Worm (Caenorhabditis elegans) whole organism, late embryonic: ENCODE measurements around the gene ZK250.14.

Experiments
- K09A11.1 ChIP-seq: sonication (generic microtip); optimal IDR thresholded peaks from 2 replicates; lab custom pipeline; 2017; ENCODE audit warnings: antibody characterized with exemption, mild to moderate bottlenecking, missing genetic modification characterization, missing compliant biosample characterization; ENCODE audit not compliant: insufficient read depth
- T23F11.4 ChIP-seq: fragments of 200-800 bp; sonication (Bioruptor generic); optimal IDR thresholded peaks from 2 replicates; lab custom pipeline; 2018; ENCODE audit warnings: mild to moderate bottlenecking, missing genetic modification characterization, missing compliant biosample characterization
- ahr-1 ChIP-seq: sonication (generic microtip); optimal IDR thresholded peaks from 2 replicates; lab custom pipeline; 2016; ENCODE audit warnings: missing genetic modification characterization, missing compliant biosample characterization
- ama-1 ChIP-seq: fragments of 150-350 bp; optimal IDR thresholded peaks from 2 replicates; lab custom pipeline; 2014
- ceh-18 ChIP-seq: sonication (generic microtip); optimal IDR thresholded peaks from 2 replicates; lab custom pipeline; 2016; ENCODE audit warnings: missing genetic modification characterization, missing compliant biosample characterization
- ceh-19 ChIP-seq: fragments of 200-800 bp; sonication (Bioruptor generic); optimal IDR thresholded peaks from 2 replicates; lab custom pipeline; 2018; ENCODE audit warnings: mild to moderate bottlenecking, missing genetic modification characterization, missing compliant biosample characterization
- ceh-2 ChIP-seq: sonication (generic microtip); optimal IDR thresholded peaks from 2 replicates; lab custom pipeline; 2016; ENCODE audit warnings: missing genotype, missing genetic modification characterization, missing compliant biosample characterization
- ceh-24 ChIP-seq: sonication (generic microtip); optimal IDR thresholded peaks from 2 replicates; lab custom pipeline; 2016; ENCODE audit warnings: mild to moderate bottlenecking, missing genetic modification characterization, missing compliant biosample characterization
- ceh-30 ChIP-seq: fragments of 150-350 bp; optimal IDR thresholded peaks from 2 replicates; lab custom pipeline; 2014; ENCODE audit warnings: missing biosample characterization, missing genetic modification characterization
- ceh-34 ChIP-seq: sonication (generic microtip); optimal IDR thresholded peaks from 2 replicates; lab custom pipeline; 2016; ENCODE audit warnings: mild to moderate bottlenecking, missing genetic modification characterization, missing compliant biosample characterization
- ceh-45 ChIP-seq: fragments of 200-800 bp; sonication (Bioruptor generic); IDR thresholded peaks from 2 replicates; pipeline ENCODE4 v1.3.6; 2022; ENCODE audit warnings: missing genetic modification reagents, missing genetic modification characterization, missing compliant biosample characterization
- ceh-48 ChIP-seq: sonication (generic microtip); optimal IDR thresholded peaks from 2 replicates; lab custom pipeline; 2016; ENCODE audit warnings: missing genetic modification characterization, inconsistent platforms, missing compliant biosample characterization
- ceh-6 ChIP-seq: fragments of 200-800 bp; sonication (Bioruptor generic); optimal IDR thresholded peaks from 2 replicates; lab custom pipeline; 2018; ENCODE audit warnings: mild to moderate bottlenecking, missing genetic modification characterization, missing compliant biosample characterization
- ceh-9 ChIP-seq: sonication (generic microtip); optimal IDR thresholded peaks from 2 replicates; lab custom pipeline; 2016; ENCODE audit warnings: mild to moderate bottlenecking, missing genetic modification characterization, inconsistent platforms, missing compliant biosample characterization
- che-1 ChIP-seq: sonication (generic microtip); optimal IDR thresholded peaks from 2 replicates; lab custom pipeline; 2016; ENCODE audit warnings: mild to moderate bottlenecking, missing genetic modification characterization, missing compliant biosample characterization
- dve-1 ChIP-seq: sonication (generic microtip); optimal IDR thresholded peaks from 2 replicates; lab custom pipeline; 2017; ENCODE audit warnings: antibody characterized with exemption, mild to moderate bottlenecking, missing genetic modification characterization, missing compliant biosample characterization
- elt-2 ChIP-seq: sonication (generic microtip); optimal IDR thresholded peaks from 2 replicates; lab custom pipeline; 2016; ENCODE audit warnings: missing genetic modification reagents, missing genetic modification characterization, missing compliant biosample characterization
- fkh-10 ChIP-seq: fragments of 150-350 bp; optimal IDR thresholded peaks from 2 replicates; lab custom pipeline; 2014; ENCODE audit warnings: missing biosample characterization, missing genetic modification reagents, missing genetic modification characterization
- gmeb-2 ChIP-seq: sonication (generic microtip); optimal IDR thresholded peaks from 2 replicates; lab custom pipeline; 2016; ENCODE audit warnings: missing genetic modification characterization, inconsistent platforms, missing compliant biosample characterization
- hlh-13 ChIP-seq: fragments of 200-800 bp; sonication (Bioruptor generic); optimal IDR thresholded peaks from 2 replicates; lab custom pipeline; 2018; ENCODE audit warnings: mild to moderate bottlenecking, missing genetic modification characterization, missing compliant biosample characterization
- hlh-15 ChIP-seq: sonication (generic microtip); optimal IDR thresholded peaks from 2 replicates; lab custom pipeline; 2016; ENCODE audit warnings: missing genetic modification characterization, missing compliant biosample characterization
- hlh-30 ChIP-seq: sonication (generic microtip); optimal IDR thresholded peaks from 2 replicates; lab custom pipeline; 2017; ENCODE audit warnings: antibody characterized with exemption, missing genetic modification characterization, missing compliant biosample characterization; ENCODE audit not compliant: insufficient read depth
- hlh-6 ChIP-seq: sonication (generic microtip); optimal IDR thresholded peaks from 2 replicates; lab custom pipeline; 2016; ENCODE audit warnings: missing genotype, missing genetic modification characterization, missing compliant biosample characterization
- hlh-8 ChIP-seq: sonication (generic microtip); optimal IDR thresholded peaks from 2 replicates; lab custom pipeline; 2016; ENCODE audit warnings: missing genotype, missing genetic modification characterization, missing compliant biosample characterization
- madf-2 ChIP-seq: sonication (generic microtip); optimal IDR thresholded peaks from 2 replicates; lab custom pipeline; 2017; ENCODE audit warnings: missing genetic modification characterization, missing compliant biosample characterization
- nfya-1 ChIP-seq: sonication (generic microtip); optimal IDR thresholded peaks from 2 replicates; lab custom pipeline; 2017; ENCODE audit warnings: missing genetic modification characterization, mild to moderate bottlenecking, missing compliant biosample characterization, antibody characterized with exemption, moderate library complexity
- nhr-11 ChIP-seq: fragments of 150-350 bp; optimal IDR thresholded peaks from 2 replicates; lab custom pipeline; 2014; ENCODE audit warnings: missing biosample characterization, missing genetic modification characterization
- pat-9 ChIP-seq: fragments of 200-800 bp; sonication (Bioruptor generic); optimal IDR thresholded peaks from 2 replicates; lab custom pipeline; 2018; ENCODE audit warnings: mild to moderate bottlenecking, missing genetic modification characterization, moderate library complexity, missing compliant biosample characterization
- pax-1 ChIP-seq: fragments of 150-350 bp; optimal IDR thresholded peaks from 2 replicates; lab custom pipeline; 2014; ENCODE audit warnings: missing biosample characterization, missing genetic modification characterization
- pha-4 ChIP-seq: fragments of 150-350 bp; optimal IDR thresholded peaks from 2 replicates; lab custom pipeline; 2018; ENCODE audit warnings: missing biosample characterization, missing genetic modification reagents, missing genetic modification characterization
- pros-1 ChIP-seq: fragments of 150-350 bp; optimal IDR thresholded peaks from 2 replicates; lab custom pipeline; 2014; ENCODE audit warnings: missing biosample characterization, missing genetic modification reagents, missing genetic modification characterization
- ref-2 ChIP-seq: sonication (generic microtip); optimal IDR thresholded peaks from 2 replicates; lab custom pipeline; 2016; ENCODE audit warnings: missing genetic modification characterization, missing compliant biosample characterization
- rnt-1 ChIP-seq: sonication (generic microtip); optimal IDR thresholded peaks from 2 replicates; lab custom pipeline; 2016; ENCODE audit warnings: missing genetic modification characterization, missing compliant biosample characterization
- sdc-2 ChIP-seq: sonication (generic microtip); optimal IDR thresholded peaks from 2 replicates; lab custom pipeline; 2016; ENCODE audit warnings: missing genotype, missing genetic modification characterization, missing compliant biosample characterization
- sox-2 ChIP-seq: fragments of 200-800 bp; sonication (Bioruptor generic); IDR thresholded peaks from 2 replicates; pipeline ENCODE4 v1.3.6; 2022; ENCODE audit warnings: missing genetic modification reagents, missing genetic modification characterization, missing compliant biosample characterization
- syd-9 ChIP-seq: sonication (generic microtip); optimal IDR thresholded peaks from 2 replicates; lab custom pipeline; 2016; ENCODE audit warnings: mild to moderate bottlenecking, missing genetic modification characterization, moderate library complexity, missing compliant biosample characterization
- tbx-2 ChIP-seq: sonication (generic microtip); optimal IDR thresholded peaks from 2 replicates; lab custom pipeline; 2016; ENCODE audit warnings: missing genetic modification characterization, missing compliant biosample characterization
- unc-3 ChIP-seq, 2 experiments: fragments of 200-800 bp in 1 of 2; sonication (Bioruptor generic) in 1 of 2; sonication (generic microtip) in 1 of 2; conservative IDR thresholded peaks in 1 of 2; optimal IDR thresholded peaks in 1 of 2; 2 replicates each; pipeline versions ENCODE4 v1.3.6 to Lab custom; 2016 to 2022; ENCODE audit warnings: missing compliant biosample characterization in 2 of 2, missing genetic modification characterization in 2 of 2, missing genetic modification reagents in 1 of 2
- unc-86 ChIP-seq: sonication (generic microtip); optimal IDR thresholded peaks from 2 replicates; lab custom pipeline; 2016; ENCODE audit warnings: missing genetic modification characterization, missing compliant biosample characterization
- zip-5 ChIP-seq: sonication (generic microtip); optimal IDR thresholded peaks from 2 replicates; lab custom pipeline; 2016; ENCODE audit warnings: missing genetic modification characterization, missing compliant biosample characterization

ZK250.14 gene

DNA sequence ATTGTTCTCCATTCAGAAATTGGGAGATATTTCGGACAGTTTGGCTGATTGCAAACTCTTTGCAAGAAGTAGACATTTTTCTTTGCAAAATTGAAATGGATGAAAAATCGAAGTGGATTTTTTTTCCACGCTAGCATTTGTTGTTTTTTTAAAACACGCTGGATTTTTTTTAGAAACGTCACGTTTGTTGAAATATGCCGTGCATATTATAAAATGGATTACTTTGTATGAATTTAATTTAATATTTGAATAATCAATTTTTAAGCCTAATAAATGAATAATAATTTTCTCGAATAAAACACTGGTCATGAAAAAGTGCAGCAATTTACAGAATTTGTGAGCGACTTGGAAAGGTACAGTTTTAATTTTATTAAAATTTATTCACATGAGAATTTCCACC lies at the start of gene ZK250.14:
Gene ZK250.14, minus strand, starts transcription at position 101 of the 400 bp plus-strand sequence.
- TF ChIP-seq hlh-15 (no peak), ref-2 (no peak), unc-3 (GFP tag; conservative IDR thresholded peaks at IDR 0.05; lab: Robert Waterston, UW) (no peak), unc-3 (tag; optimal IDR thresholded peaks at IDR 0.05; lab: Kevin White, UChicago) (no peak), hlh-30 (tag; lab: Kevin White, UChicago) (no peak), ceh-45 (GFP tag; lab: Robert Waterston, UW) (no peak), sox-2 (GFP tag; lab: Robert Waterston, UW) (no peak), ceh-6 (no peak), ceh-48 (tag; lab: Kevin White, UChicago) (no peak), pha-4 (tag; lab: Kevin White, UChicago) (no peak), hlh-6 (tag; lab: Kevin White, UChicago) (no peak), dve-1 (tag; lab: Kevin White, UChicago) (no peak), ceh-30 (tag; lab: Kevin White, UChicago) (no peak), zip-5 (tag; lab: Kevin White, UChicago) (no peak)

DNA sequence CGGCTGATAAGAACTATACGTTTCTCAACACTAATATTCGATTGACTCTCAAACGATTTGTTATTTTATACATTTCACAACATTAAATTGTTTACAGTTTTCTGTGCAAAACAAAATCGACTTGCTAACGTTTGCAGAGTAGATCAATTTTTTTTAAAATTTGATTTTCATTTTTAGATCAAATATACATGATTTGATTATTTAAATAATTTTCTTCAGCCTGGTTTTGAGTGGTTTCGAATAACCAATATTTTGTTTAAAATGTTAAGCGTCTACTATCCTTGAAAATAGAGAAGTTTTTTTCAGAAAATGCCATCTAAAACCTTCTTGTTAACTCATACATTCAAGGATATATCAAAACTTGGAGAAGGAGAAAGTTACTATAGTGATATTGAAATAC lies 48.7 kb upstream of the ZK250.14 start, which contains the start of gene math-21:
Gene math-21, plus strand, starts transcription at position 301 of the 400 bp plus-strand sequence.
- TF ChIP-seq hlh-8 (tag; lab: Kevin White, UChicago) = no peak
- TF ChIP-seq che-1 (tag; lab: Kevin White, UChicago) = no peak
- no peak for TF ChIP-seq ahr-1 (tag; lab: Kevin White, UChicago)
- TF ChIP-seq ceh-9 (tag; lab: Kevin White, UChicago) = no peak
- TF ChIP-seq madf-2 (tag; lab: Kevin White, UChicago) = no peak
- TF ChIP-seq ceh-2 (tag; lab: Kevin White, UChicago) = no peak
- TF ChIP-seq sdc-2 = no peak
- no peak for TF ChIP-seq rnt-1 (tag; lab: Kevin White, UChicago)
- no peak for TF ChIP-seq fkh-10
- TF ChIP-seq ceh-19 (GFP tag; lab: Kevin White, UChicago) = no peak
- no peak for TF ChIP-seq T23F11.4 (GFP tag; lab: Kevin White, UChicago)
- TF ChIP-seq ref-2 = no peak
- TF ChIP-seq hlh-13 (GFP tag; lab: Kevin White, UChicago) = no peak

DNA sequence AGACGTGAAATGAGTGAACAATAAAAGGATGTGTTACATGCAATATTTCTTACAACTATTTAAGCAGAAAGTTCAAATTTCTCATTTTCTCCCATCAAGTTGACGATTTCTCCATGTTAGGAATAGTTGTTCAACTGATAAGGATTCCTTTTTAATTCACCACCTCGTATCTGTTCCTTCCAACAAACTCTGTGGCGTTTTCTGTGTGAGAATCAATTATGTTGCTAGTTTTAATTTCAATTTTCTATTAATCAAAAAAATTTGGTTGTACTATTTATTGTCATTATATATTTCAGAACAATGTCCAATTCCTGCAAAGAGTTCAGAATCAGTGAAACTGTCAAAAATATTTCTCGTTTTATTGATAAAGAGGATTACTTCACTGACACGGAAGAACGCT lies 44.0 kb upstream of the ZK250.14 start, which contains the start of gene math-44:
Gene math-44, plus strand, starts transcription at position 301 of the 400 bp plus-strand sequence.
- TF ChIP-seq ceh-18 (tag; lab: Kevin White, UChicago) = no peak
- no peak for TF ChIP-seq ceh-34 (tag; lab: Kevin White, UChicago)
- no peak for TF ChIP-seq nfya-1 (tag; lab: Kevin White, UChicago)
- TF ChIP-seq ceh-30 (tag; lab: Kevin White, UChicago) = no peak
- no peak for TF ChIP-seq hlh-15
- TF ChIP-seq gmeb-2 (tag; lab: Kevin White, UChicago) = no peak
- no peak for TF ChIP-seq tbx-2
- no peak for TF ChIP-seq unc-3 (GFP tag; conservative IDR thresholded peaks at IDR 0.05; lab: Robert Waterston, UW)
- TF ChIP-seq unc-3 (tag; optimal IDR thresholded peaks at IDR 0.05; lab: Kevin White, UChicago) = no peak
- no peak for TF ChIP-seq syd-9
- TF ChIP-seq zip-5 (tag; lab: Kevin White, UChicago) = no peak
- TF ChIP-seq ama-1 = no peak
- no peak for TF ChIP-seq pros-1
- no peak for TF ChIP-seq nhr-11 (tag; lab: Kevin White, UChicago)
- TF ChIP-seq K09A11.1 (tag; lab: Kevin White, UChicago) = no peak
- no peak for TF ChIP-seq pat-9 (tag; lab: Kevin White, UChicago)

- TF ChIP-seq unc-86 (tag; lab: Kevin White, UChicago) (no peak), ceh-34 (tag; lab: Kevin White, UChicago) (no peak), elt-2 (peak; percentile 52), ceh-24 (no peak), pax-1 (no peak), ceh-18 (tag; lab: Kevin White, UChicago) (no peak), ceh-30 (tag; lab: Kevin White, UChicago) (no peak)
These were observed 42.0 kb upstream of the ZK250.14 start, which contains the start of gene Y16E11A.4 for ce11 chrII:1986979-1987378. Gene Y16E11A.4 (plus strand): TSS chrII:1987279.
